Worm (Caenorhabditis elegans): Measurements from ENCODE around the gene hpo-40.

DNA sequence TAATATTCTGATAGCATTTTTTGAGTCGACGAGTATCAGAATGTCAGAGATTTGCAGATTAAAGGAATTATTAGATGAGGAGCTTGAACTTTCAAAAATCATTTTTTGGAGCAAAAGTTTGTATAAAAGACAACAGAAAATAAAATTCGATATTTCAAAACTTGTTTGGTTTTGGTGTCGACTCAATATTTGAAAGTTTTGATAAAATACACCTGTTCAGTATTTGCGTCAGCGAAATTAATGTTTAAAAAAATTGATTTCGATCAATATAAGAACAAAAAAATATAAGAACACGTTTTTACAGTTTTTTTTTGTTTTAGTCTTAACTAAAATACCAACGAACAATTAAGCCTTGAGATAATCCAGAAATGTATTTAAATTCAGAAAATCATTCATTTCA lies 7.9 kb downstream of the hpo-40 start, which contains the start of gene C12D8.13:
- TF ChIP-seq fos-1 (tag; optimal IDR thresholded peaks at IDR 0.05) (no peak), pag-3 (tag; optimal IDR thresholded peaks at IDR 0.05; ENCODE audit: borderline replicate concordance, insufficient read depth) (no peak)
